Fruit fly (Drosophila melanogaster) whole organism, adult: ENCODE measurements around the gene CG14811.

Source experiments
- CG11617 ChIP-seq: fragments of 200-800 bp; sonication (Bioruptor generic); optimal IDR thresholded peaks from 2 replicates; lab custom pipeline; 2017; ENCODE audit warnings: mild to moderate bottlenecking, missing biosample characterization, missing genetic modification reagents, missing genetic modification characterization
- CG12768 ChIP-seq: fragments of 200-800 bp; sonication (Bioruptor generic); optimal IDR thresholded peaks from 2 replicates; lab custom pipeline; 2017; ENCODE audit warnings: missing biosample characterization, missing genetic modification characterization, mild to moderate bottlenecking, moderate library complexity, missing genetic modification reagents
- CG14711 ChIP-seq: fragments of 200-800 bp; sonication (Bioruptor generic); optimal IDR thresholded peaks from 2 replicates; lab custom pipeline; 2018; ENCODE audit warnings: missing biosample characterization, mild to moderate bottlenecking, missing genetic modification characterization, moderate library complexity
- CG1620 ChIP-seq: fragments of 200-800 bp; sonication (Bioruptor generic); optimal IDR thresholded peaks from 2 replicates; lab custom pipeline; 2016; ENCODE audit warnings: missing biosample characterization, missing genetic modification characterization
- CG33017 ChIP-seq: fragments of 200-800 bp; sonication (Bioruptor generic); optimal IDR thresholded peaks from 2 replicates; lab custom pipeline; 2018; ENCODE audit warnings: missing biosample characterization, mild to moderate bottlenecking, missing genetic modification characterization, moderate library complexity
- CG5204 ChIP-seq: fragments of 200-800 bp; sonication (Bioruptor generic); optimal IDR thresholded peaks from 2 replicates; lab custom pipeline; 2016; ENCODE audit warnings: missing biosample characterization, missing genetic modification characterization
- CG7045 ChIP-seq: fragments of 200-800 bp; sonication (Bioruptor generic); optimal IDR thresholded peaks from 2 replicates; lab custom pipeline; 2017; ENCODE audit warnings: missing biosample characterization, mild to moderate bottlenecking, missing genetic modification characterization
- CG7101 ChIP-seq: fragments of 200-800 bp; sonication (Bioruptor generic); optimal IDR thresholded peaks from 2 replicates; lab custom pipeline; 2018; ENCODE audit warnings: missing biosample characterization, mild to moderate bottlenecking, missing genetic modification characterization, moderate library complexity
- Clk ChIP-seq: fragments of 200-800 bp; sonication (Bioruptor generic); optimal IDR thresholded peaks from 2 replicates; lab custom pipeline; 2017; ENCODE audit warnings: missing biosample characterization, missing genetic modification characterization
- Crg-1 ChIP-seq: fragments of 200-800 bp; sonication (Bioruptor generic); optimal IDR thresholded peaks from 2 replicates; lab custom pipeline; 2016; ENCODE audit warnings: missing biosample characterization, missing genetic modification characterization
- Hr96 ChIP-seq: fragments of 200-800 bp; sonication (Bioruptor generic); optimal IDR thresholded peaks from 2 replicates; lab custom pipeline; 2016; ENCODE audit warnings: missing biosample characterization, missing genetic modification characterization
- Mnt ChIP-seq: fragments of 200-800 bp; sonication (Bioruptor generic); optimal IDR thresholded peaks from 2 replicates; lab custom pipeline; 2016; ENCODE audit warnings: missing biosample characterization, mild to moderate bottlenecking, missing genetic modification characterization
- bab1 ChIP-seq: fragments of 200-800 bp; sonication (Bioruptor generic); optimal IDR thresholded peaks from 3 replicates; lab custom pipeline; 2019; ENCODE audit warnings: missing biosample characterization, mild to moderate bottlenecking, missing genetic modification characterization, moderate library complexity
- cic ChIP-seq: fragments of 200-800 bp; sonication (Bioruptor generic); optimal IDR thresholded peaks from 2 replicates; lab custom pipeline; 2017; ENCODE audit warnings: missing biosample characterization, mild to moderate bottlenecking, missing genetic modification characterization, moderate library complexity
- cnc ChIP-seq, 2 experiments: fragments of >200 bp; optimal IDR thresholded peaks; 2 replicates each; lab custom pipeline; 2017
- kay ChIP-seq: fragments of 200-800 bp; sonication (Bioruptor generic); peaks from one replicate; lab custom pipeline; 2016; ENCODE audit warnings: missing biosample characterization, missing genetic modification characterization, borderline replicate concordance
- ovo ChIP-seq: fragments of 200-800 bp; sonication (Bioruptor generic); optimal IDR thresholded peaks from 2 replicates; lab custom pipeline; 2016; ENCODE audit warnings: missing biosample characterization, missing genetic modification characterization
- pad ChIP-seq: fragments of 200-800 bp; sonication (Bioruptor generic); optimal IDR thresholded peaks from 3 replicates; lab custom pipeline; 2017; ENCODE audit warnings: missing biosample characterization, missing genetic modification characterization, mild to moderate bottlenecking, moderate library complexity, missing genetic modification reagents
- tj ChIP-seq: fragments of 200-800 bp; sonication (Bioruptor generic); optimal IDR thresholded peaks from 3 replicates; lab custom pipeline; 2017; ENCODE audit warnings: missing biosample characterization, mild to moderate bottlenecking, missing genetic modification characterization, moderate library complexity
- toe ChIP-seq: fragments of 200-800 bp; sonication (Bioruptor generic); optimal IDR thresholded peaks from 2 replicates; lab custom pipeline; 2016; ENCODE audit warnings: missing biosample characterization, missing genetic modification characterization

Gene CG14811

dm6 chrX:1845413-1845951 is 23.3 kb upstream of the CG14811 start:
- TF ChIP-seq CG33017 = no peak
- peak; percentile 34 for TF ChIP-seq CG7045 (GFP tag; lab: Kevin White, UChicago)
- TF ChIP-seq pad (GFP tag; lab: Kevin White, UChicago) = no peak
- peak; percentile 71 for TF ChIP-seq kay (GFP tag; lab: Kevin White, UChicago)
- TF ChIP-seq cnc (optimal IDR thresholded peaks at IDR 0.05; lab: Kevin White, UChicago) = no peak
- TF ChIP-seq CG14711 = peak; percentile 35
- TF ChIP-seq toe (GFP tag; lab: Kevin White, UChicago) = no peak
- peak; percentile 78 for TF ChIP-seq cic (GFP tag; lab: Kevin White, UChicago)
- TF ChIP-seq ovo (GFP tag; lab: Kevin White, UChicago) = peak; percentile 80
- TF ChIP-seq CG12768 = peak; percentile 40
- TF ChIP-seq Hr96 (GFP tag; lab: Kevin White, UChicago) = no peak
- TF ChIP-seq CG5204 (GFP tag; lab: Kevin White, UChicago) = no peak
- TF ChIP-seq tj (GFP tag; lab: Kevin White, UChicago) = peak; percentile 36
- TF ChIP-seq bab1 (GFP tag; lab: Kevin White, UChicago) = no peak
- peak; percentile 57 for TF ChIP-seq CG1620 (GFP tag; lab: Kevin White, UChicago)
- TF ChIP-seq Clk (GFP tag; lab: Kevin White, UChicago) = no peak
- peak; percentile 78 for TF ChIP-seq Crg-1 (GFP tag; lab: Kevin White, UChicago)
- TF ChIP-seq CG7101 = peak; percentile 70
- peak; percentile 49 for TF ChIP-seq CG11617 (GFP tag; lab: Kevin White, UChicago)
- TF ChIP-seq Mnt (GFP tag; lab: Kevin White, UChicago) = peak; percentile 59

dm6 chrX:1842875-1843274 is 20.7 kb upstream of the CG14811 start:
- no peak for TF ChIP-seq toe (GFP tag; lab: Kevin White, UChicago)
- peak; percentile 8 to 14 for TF ChIP-seq cnc (optimal IDR thresholded peaks at IDR 0.05; lab: Kevin White, UChicago)
- TF ChIP-seq Clk (GFP tag; lab: Kevin White, UChicago) = no peak
- no peak for TF ChIP-seq Hr96 (GFP tag; lab: Kevin White, UChicago)
- no peak for TF ChIP-seq ovo (GFP tag; lab: Kevin White, UChicago)
- TF ChIP-seq cic (GFP tag; lab: Kevin White, UChicago) = peak; percentile 48
- peak; percentile 9 for TF ChIP-seq CG11617 (GFP tag; lab: Kevin White, UChicago)
- TF ChIP-seq Mnt (GFP tag; lab: Kevin White, UChicago) = peak; percentile 82
- TF ChIP-seq CG14711 = no peak
- no peak for TF ChIP-seq CG7045 (GFP tag; lab: Kevin White, UChicago)
- no peak for TF ChIP-seq CG33017
- TF ChIP-seq CG1620 (GFP tag; lab: Kevin White, UChicago) = no peak
- peak; percentile 89 for TF ChIP-seq tj (GFP tag; lab: Kevin White, UChicago)
- TF ChIP-seq CG7101 = no peak
- no peak for TF ChIP-seq Crg-1 (GFP tag; lab: Kevin White, UChicago)
- TF ChIP-seq CG12768 = no peak
- TF ChIP-seq pad (GFP tag; lab: Kevin White, UChicago) = no peak
- no peak for TF ChIP-seq CG5204 (GFP tag; lab: Kevin White, UChicago)
- TF ChIP-seq kay (GFP tag; lab: Kevin White, UChicago) = peak; percentile 58
- peak; percentile 47 for TF ChIP-seq bab1 (GFP tag; lab: Kevin White, UChicago)

dm6 chrX:1840520-1840919 is 18.3 kb upstream of the CG14811 start:
- TF ChIP-seq toe (GFP tag; lab: Kevin White, UChicago) (no peak), cic (GFP tag; lab: Kevin White, UChicago) (no peak), cnc (optimal IDR thresholded peaks at IDR 0.05; lab: Kevin White, UChicago) (no peak), CG11617 (GFP tag; lab: Kevin White, UChicago) (no peak), pad (GFP tag; lab: Kevin White, UChicago) (no peak), CG12768 (no peak), CG7045 (GFP tag; lab: Kevin White, UChicago) (no peak), CG1620 (GFP tag; lab: Kevin White, UChicago) (no peak), Crg-1 (GFP tag; lab: Kevin White, UChicago) (no peak), tj (GFP tag; lab: Kevin White, UChicago) (no peak), Mnt (GFP tag; lab: Kevin White, UChicago) (no peak)

- TF ChIP-seq tj (GFP tag; lab: Kevin White, UChicago) = peak; percentile 71
- TF ChIP-seq cic (GFP tag; lab: Kevin White, UChicago) = no peak
These were observed 12.7 kb upstream of the CG14811 start for dm6 chrX:1834702-1835376.

DNA sequence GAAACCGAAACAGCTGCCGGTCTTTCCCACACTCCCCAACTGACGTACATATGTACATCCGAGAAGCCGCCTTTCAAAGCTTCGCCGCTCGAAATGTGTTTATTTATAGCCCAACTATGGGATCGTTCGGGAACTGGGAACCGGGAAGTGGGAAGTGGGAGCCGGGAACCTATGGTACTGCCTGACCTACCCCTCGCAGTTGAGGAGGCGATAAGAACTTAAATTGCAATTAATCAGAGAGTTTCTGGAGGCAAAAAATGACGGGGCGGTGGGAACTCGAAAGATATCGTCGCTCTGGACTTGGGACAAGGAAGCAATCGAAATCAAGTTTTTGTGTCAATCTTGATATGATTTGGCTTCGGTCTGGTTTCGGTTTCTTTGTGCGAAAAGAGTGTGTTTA is 10.5 kb upstream of the CG14811 start:
- TF ChIP-seq CG12768 (peak; percentile 9), cic (GFP tag; lab: Kevin White, UChicago) (no peak)

DNA sequence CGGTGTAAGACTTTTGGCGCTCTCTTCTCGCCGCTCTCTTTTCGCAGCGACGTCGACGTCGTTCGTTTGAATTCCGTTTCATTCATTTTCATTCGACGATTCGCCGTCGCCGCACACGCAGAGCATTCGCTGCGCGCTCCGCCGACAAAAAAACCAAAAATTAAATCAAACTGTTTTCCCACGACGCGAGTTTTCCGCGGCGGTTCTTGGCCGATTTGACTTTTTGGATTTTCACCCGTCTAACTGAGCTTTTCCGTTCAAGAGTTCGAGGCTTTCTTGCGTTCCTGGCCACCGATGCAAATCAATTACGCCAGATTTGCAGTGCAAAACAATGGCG is 9.0 kb upstream of the CG14811 start:
- TF ChIP-seq CG7101 (no peak), CG14711 (no peak), CG1620 (GFP tag; lab: Kevin White, UChicago) (no peak), Crg-1 (GFP tag; lab: Kevin White, UChicago) (no peak), ovo (GFP tag; lab: Kevin White, UChicago) (no peak), CG33017 (no peak), cic (GFP tag; lab: Kevin White, UChicago) (peak; percentile 15), Hr96 (GFP tag; lab: Kevin White, UChicago) (no peak), pad (GFP tag; lab: Kevin White, UChicago) (no peak), kay (GFP tag; lab: Kevin White, UChicago) (no peak), bab1 (GFP tag; lab: Kevin White, UChicago) (no peak), Mnt (GFP tag; lab: Kevin White, UChicago) (no peak), tj (GFP tag; lab: Kevin White, UChicago) (no peak), CG11617 (GFP tag; lab: Kevin White, UChicago) (peak; percentile 79), CG12768 (no peak), CG7045 (GFP tag; lab: Kevin White, UChicago) (no peak), cnc (optimal IDR thresholded peaks at IDR 0.05; lab: Kevin White, UChicago) (no peak)
